Fruit fly (Drosophila melanogaster): ENCODE measurements around the gene CG43135.

dm6 chrX:4242726-4243125 is 5.5 kb upstream of the CG43135 start, which contains the start of gene Femcoat:
- TF ChIP-seq CG8478 (optimal IDR thresholded peaks at IDR 0.05) (no peak), CTCF (optimal IDR thresholded peaks at IDR 0.05) (no peak)

Measured in S2 (cell line).